Worm (Caenorhabditis elegans) whole organism, L1 larva: ENCODE results near the gene vps-33.1.
A peak's percentile ranks its signal among the peaks of the same experiment; 100 is the strongest.

Experiments
- C16A3.4 ChIP-seq: fragments of 150-350 bp; optimal IDR thresholded peaks from 2 replicates; lab custom pipeline; 2014; ENCODE audit warnings: missing biosample characterization, missing genetic modification characterization
- ama-1 ChIP-seq: fragments of 150-350 bp; optimal IDR thresholded peaks from 2 replicates; lab custom pipeline; 2014
- ceh-82 ChIP-seq, 3 experiments: fragments of 150-350 bp in 1 of 3; sonication (generic microtip) in 2 of 3; optimal IDR thresholded peaks; 2 replicates each; lab custom pipeline; 2014 to 2017; ENCODE audit warnings: missing biosample characterization in 3 of 3, missing genetic modification characterization in 3 of 3
- nhr-12 ChIP-seq: sonication (generic microtip); optimal IDR thresholded peaks from 2 replicates; lab custom pipeline; 2017; ENCODE audit warnings: missing biosample characterization, missing genetic modification characterization
- nhr-76 ChIP-seq: sonication (generic microtip); optimal IDR thresholded peaks from 2 replicates; lab custom pipeline; 2017; ENCODE audit warnings: missing biosample characterization, missing genetic modification characterization
- sox-4 ChIP-seq: sonication (generic microtip); optimal IDR thresholded peaks from 2 replicates; lab custom pipeline; 2016; ENCODE audit warnings: missing genetic modification characterization, missing compliant biosample characterization
- tbx-2 ChIP-seq: sonication (generic microtip); optimal IDR thresholded peaks from 2 replicates; lab custom pipeline; 2016; ENCODE audit warnings: missing genetic modification characterization, missing compliant biosample characterization
- xbp-1 ChIP-seq: sonication (generic microtip); optimal IDR thresholded peaks from 2 replicates; lab custom pipeline; 2016; ENCODE audit warnings: missing genetic modification characterization, missing compliant biosample characterization

DNA sequence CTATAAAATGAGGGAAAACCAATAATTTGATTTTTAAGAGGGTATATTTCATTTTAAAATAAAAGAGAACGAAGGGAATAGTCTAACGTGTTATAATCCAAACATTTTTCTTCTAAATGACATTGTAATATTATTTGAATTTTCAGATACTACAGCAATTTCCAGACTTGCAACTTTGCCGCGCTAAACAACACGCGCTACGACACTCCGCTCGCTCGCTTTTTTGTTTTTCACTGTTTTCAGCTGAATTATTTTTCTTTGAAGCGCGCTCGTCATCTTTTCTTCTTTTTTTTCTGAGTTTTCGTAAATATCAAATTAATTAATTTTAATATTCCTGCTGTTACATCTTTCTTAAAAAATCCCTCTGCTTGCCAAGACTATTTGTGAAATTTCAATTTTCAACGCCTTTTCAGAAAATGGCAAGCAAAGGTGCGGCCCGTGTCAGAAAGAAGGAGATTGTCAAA lies 16.5 kb downstream of the vps-33.1 start, which contains the start of gene mrpl-11:
- TF ChIP-seq sox-4: no peak
- no peak for TF ChIP-seq C16A3.4 (tag; lab: Kevin White, UChicago)
- TF ChIP-seq nhr-12 (tag; lab: Kevin White, UChicago): no peak
- TF ChIP-seq nhr-76 (tag; lab: Kevin White, UChicago): no peak
- peak in 1 of 3 experiments; percentile 6 for TF ChIP-seq ceh-82 (tag; optimal IDR thresholded peaks at IDR 0.05; lab: Kevin White, UChicago)
- no peak for TF ChIP-seq tbx-2
- no peak for TF ChIP-seq xbp-1 (tag; lab: Kevin White, UChicago)
- no peak for TF ChIP-seq ama-1 (lab: Kevin White, UChicago)
